Fruit fly (Drosophila melanogaster) whole organism, prepupa: Measurements from ENCODE around the gene CG33767.

Experiments used
- Blimp-1 ChIP-seq: fragments of 200-800 bp; sonication (Bioruptor generic); optimal IDR thresholded peaks from 3 replicates; lab custom pipeline; 2017; ENCODE audit warnings: missing biosample characterization, missing genetic modification characterization, mild to moderate bottlenecking, moderate library complexity, missing genetic modification reagents
- CG10669 ChIP-seq: fragments of 200-800 bp; sonication (Bioruptor generic); optimal IDR thresholded peaks from 3 replicates; lab custom pipeline; 2018; ENCODE audit warnings: missing biosample characterization, mild to moderate bottlenecking, missing genetic modification characterization, moderate library complexity
- CG11762 ChIP-seq: fragments of 200-800 bp; sonication (Bioruptor generic); optimal IDR thresholded peaks from 3 replicates; lab custom pipeline; 2016; ENCODE audit warnings: missing biosample characterization, missing genetic modification characterization; ENCODE audit not compliant: insufficient read depth
- CG15336 ChIP-seq: fragments of 200-800 bp; sonication (Bioruptor generic); IDR thresholded peaks from 2 replicates; pipeline ENCODE4 v1.3.6; 2022; ENCODE audit warnings: missing biosample characterization, missing genetic modification characterization
- CG16779 ChIP-seq: fragments of 200-800 bp; sonication (Bioruptor generic); optimal IDR thresholded peaks from 3 replicates; lab custom pipeline; 2017; ENCODE audit warnings: missing biosample characterization, mild to moderate bottlenecking, missing genetic modification characterization
- CG3032 ChIP-seq: fragments of 200-800 bp; optimal IDR thresholded peaks from 2 replicates; lab custom pipeline; 2019; ENCODE audit warnings: missing biosample characterization, mild to moderate bottlenecking, missing genetic modification characterization, moderate library complexity
- CG6163 ChIP-seq: fragments of 200-800 bp; sonication (Bioruptor generic); IDR thresholded peaks from 3 replicates; pipeline ENCODE4 v1.3.6; 2022; ENCODE audit warnings: missing biosample characterization, missing genetic modification characterization
- CG6276 ChIP-seq: fragments of 200-800 bp; sonication (Bioruptor generic); optimal IDR thresholded peaks from 2 replicates; lab custom pipeline; 2017; ENCODE audit warnings: missing biosample characterization, mild to moderate bottlenecking, missing genetic modification characterization
- CG6808 ChIP-seq: fragments of 200-800 bp; sonication (Bioruptor generic); optimal IDR thresholded peaks from 3 replicates; lab custom pipeline; 2017; ENCODE audit warnings: missing biosample characterization, missing genetic modification characterization, mild to moderate bottlenecking, moderate library complexity, missing genetic modification reagents
- CG6854 ChIP-seq: fragments of 200-800 bp; sonication (Bioruptor generic); optimal IDR thresholded peaks from 2 replicates; lab custom pipeline; 2017; ENCODE audit warnings: missing biosample characterization, mild to moderate bottlenecking, missing genetic modification characterization
- CG8319 ChIP-seq: fragments of 200-800 bp; sonication (Bioruptor generic); optimal IDR thresholded peaks from 3 replicates; lab custom pipeline; 2016; ENCODE audit warnings: missing biosample characterization, missing genetic modification characterization
- CG8632 ChIP-seq: fragments of 200-800 bp; sonication (Bioruptor generic); optimal IDR thresholded peaks from 3 replicates; lab custom pipeline; 2016; ENCODE audit warnings: missing biosample characterization, missing genetic modification characterization
- CG9139 ChIP-seq: fragments of 200-800 bp; sonication (Bioruptor generic); optimal IDR thresholded peaks from 3 replicates; lab custom pipeline; 2017; ENCODE audit warnings: missing biosample characterization, mild to moderate bottlenecking, missing genetic modification characterization
- Eip75B ChIP-seq: fragments of 200-800 bp; sonication (Bioruptor generic); optimal IDR thresholded peaks from 3 replicates; lab custom pipeline; 2016; ENCODE audit warnings: missing biosample characterization, missing genetic modification characterization
- Eip78C ChIP-seq: fragments of 200-800 bp; sonication (Bioruptor generic); peaks from one replicate; lab custom pipeline; 2016; ENCODE audit warnings: missing biosample characterization, missing genetic modification characterization
- Ets96B ChIP-seq: fragments of 200-800 bp; optimal IDR thresholded peaks from 2 replicates; lab custom pipeline; 2019; ENCODE audit warnings: missing biosample characterization, mild to moderate bottlenecking, missing genetic modification characterization, moderate library complexity
- Gug ChIP-seq: fragments of 200-800 bp; sonication (Bioruptor generic); IDR thresholded peaks from 2 replicates; pipeline ENCODE4 v1.3.6; 2022; ENCODE audit warnings: missing biosample characterization, missing genetic modification characterization
- Met ChIP-seq: fragments of 200-800 bp; sonication (Bioruptor generic); optimal IDR thresholded peaks from 3 replicates; lab custom pipeline; 2016; ENCODE audit warnings: missing biosample characterization, missing genetic modification characterization
- OdsH ChIP-seq: fragments of 200-800 bp; sonication (Bioruptor generic); optimal IDR thresholded peaks from 3 replicates; lab custom pipeline; 2016; ENCODE audit warnings: missing biosample characterization, missing genetic modification characterization
- Smox ChIP-seq: fragments of 200-800 bp; sonication (Bioruptor generic); optimal IDR thresholded peaks from 3 replicates; lab custom pipeline; 2016; ENCODE audit warnings: missing biosample characterization, missing genetic modification characterization
- Sox102F ChIP-seq: fragments of 200-800 bp; sonication (Bioruptor generic); optimal IDR thresholded peaks from 2 replicates; lab custom pipeline; 2016; ENCODE audit warnings: missing biosample characterization, mild to moderate bottlenecking, missing genetic modification characterization
- Sox15 ChIP-seq: fragments of 200-800 bp; sonication (Bioruptor generic); optimal IDR thresholded peaks from 3 replicates; lab custom pipeline; 2016; ENCODE audit warnings: missing biosample characterization, missing genetic modification characterization
- achi ChIP-seq: fragments of 200-800 bp; sonication (Bioruptor generic); optimal IDR thresholded peaks from 3 replicates; lab custom pipeline; 2016; ENCODE audit warnings: missing biosample characterization, missing genetic modification characterization
- cyc ChIP-seq: fragments of 200-800 bp; sonication (Bioruptor generic); optimal IDR thresholded peaks from 3 replicates; lab custom pipeline; 2016; ENCODE audit warnings: missing biosample characterization, missing genetic modification characterization
- dac ChIP-seq: fragments of 200-800 bp; sonication (Bioruptor generic); optimal IDR thresholded peaks from 2 replicates; lab custom pipeline; 2017; ENCODE audit warnings: missing biosample characterization, mild to moderate bottlenecking, missing genetic modification characterization
- dsx ChIP-seq: fragments of 200-800 bp; optimal IDR thresholded peaks from 3 replicates; lab custom pipeline; 2019; ENCODE audit warnings: missing biosample characterization, mild to moderate bottlenecking, missing genetic modification characterization, moderate library complexity; ENCODE audit not compliant: poor library complexity, severe bottlenecking
- eg ChIP-seq: fragments of 200-800 bp; sonication (Bioruptor generic); IDR thresholded peaks from 3 replicates; pipeline ENCODE4 v1.3.6; 2022; ENCODE audit warnings: missing biosample characterization, missing genetic modification characterization
- fkh ChIP-seq: fragments of 200-800 bp; sonication (Bioruptor generic); optimal IDR thresholded peaks from 3 replicates; lab custom pipeline; 2017; ENCODE audit warnings: missing biosample characterization, mild to moderate bottlenecking, missing genetic modification characterization, moderate library complexity
- lz ChIP-seq: fragments of 200-800 bp; sonication (Bioruptor generic); optimal IDR thresholded peaks from 3 replicates; lab custom pipeline; 2016; ENCODE audit warnings: missing biosample characterization, missing genetic modification characterization
- pdm3 ChIP-seq: fragments of 200-800 bp; sonication (Bioruptor generic); optimal IDR thresholded peaks from 3 replicates; lab custom pipeline; 2016; ENCODE audit warnings: missing biosample characterization, missing genetic modification characterization
- salr ChIP-seq, 2 experiments: fragments of 200-800 bp; sonication (Bioruptor generic); optimal IDR thresholded peaks; 3 replicates each; lab custom pipeline; 2016 to 2018; ENCODE audit warnings: missing biosample characterization in 2 of 2, missing genetic modification characterization in 2 of 2, mild to moderate bottlenecking in 1 of 2
- svp ChIP-seq: fragments of 200-800 bp; sonication (Bioruptor generic); peaks from one replicate; lab custom pipeline; 2016; ENCODE audit warnings: missing biosample characterization, missing genetic modification characterization

The CG33767 gene

dm6 chr3L:22665110-22665509 lies 19.0 kb downstream of the CG33767 start (continued):
- peak; percentile 38 for TF ChIP-seq OdsH (GFP tag; lab: Kevin White, UChicago)
- TF ChIP-seq Eip75B (GFP tag; lab: Kevin White, UChicago): no peak
- TF ChIP-seq Smox (GFP tag; lab: Kevin White, UChicago): peak; percentile 31
- TF ChIP-seq Blimp-1 (GFP tag; lab: Kevin White, UChicago): no peak
- no peak for TF ChIP-seq Ets96B (tag; lab: Kevin White, UChicago)
- TF ChIP-seq CG9139 (GFP tag; lab: Kevin White, UChicago): no peak
- no peak for TF ChIP-seq dac
- TF ChIP-seq lz (GFP tag; lab: Kevin White, UChicago): peak; percentile 27
- no peak for TF ChIP-seq dsx (GFP tag; lab: Kevin White, UChicago)
- TF ChIP-seq Eip78C: peak; percentile 46
- no peak for TF ChIP-seq CG15336 (GFP tag; lab: Robert Waterston, UW)
- TF ChIP-seq Gug (GFP tag; lab: Robert Waterston, UW): no peak
- no peak for TF ChIP-seq CG11762 (GFP tag; lab: Kevin White, UChicago)
- 0 out of 3 replicates have a peak, but pooled peaks have one; percentile 39 for TF ChIP-seq CG6163
- TF ChIP-seq salr (GFP tag; optimal IDR thresholded peaks at IDR 0.05; lab: Kevin White, UChicago): no peak
- peak; percentile 30 for TF ChIP-seq Sox102F (GFP tag; lab: Kevin White, UChicago)
- TF ChIP-seq achi: peak; percentile 23
- TF ChIP-seq CG8319 (GFP tag; lab: Kevin White, UChicago): no peak
- TF ChIP-seq Sox15 (GFP tag; lab: Kevin White, UChicago): no peak
- TF ChIP-seq pdm3 (GFP tag; lab: Kevin White, UChicago): peak; percentile 34
- no peak for TF ChIP-seq CG6808 (GFP tag; lab: Kevin White, UChicago)
- TF ChIP-seq CG10669 (GFP tag; lab: Kevin White, UChicago): peak; percentile 24
- no peak for TF ChIP-seq CG6854 (GFP tag; lab: Kevin White, UChicago)
- no peak for TF ChIP-seq CG8632 (GFP tag; lab: Kevin White, UChicago)

DNA sequence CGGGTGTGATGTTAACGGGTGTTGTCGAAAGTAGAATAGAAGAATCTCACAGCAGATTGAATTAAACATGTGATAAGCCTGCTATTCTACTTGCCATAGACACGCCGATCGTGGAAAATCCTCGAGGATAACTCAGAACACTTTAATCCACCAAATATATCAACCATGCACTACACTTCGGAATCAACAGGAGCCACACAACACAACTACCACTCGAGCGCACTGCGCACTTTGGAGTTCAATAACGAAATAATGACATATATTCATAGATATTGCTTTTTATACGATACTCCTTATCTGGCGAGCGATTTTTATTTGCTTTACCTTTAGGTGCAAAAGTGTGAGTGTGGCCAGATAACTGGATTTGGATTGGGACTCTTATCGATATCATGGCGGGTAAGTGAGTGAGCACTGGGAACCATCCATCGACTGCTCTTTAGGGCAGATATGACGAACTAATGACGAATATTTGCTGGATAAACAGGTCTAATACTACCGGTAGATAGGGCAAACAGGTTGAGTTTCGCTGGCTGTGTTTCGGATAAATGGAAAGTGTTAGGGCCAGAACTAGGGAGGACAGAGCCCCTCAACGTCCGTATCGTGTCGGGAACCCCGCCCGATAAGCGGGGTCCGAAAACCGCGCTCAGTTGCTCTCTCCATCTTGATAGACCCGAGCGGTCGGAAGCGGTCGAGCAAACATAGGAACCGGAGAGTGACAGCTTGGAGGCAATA lies 23.3 kb downstream of the CG33767 start, which contains the start of gene Jhbp6:
Jhbp6 (plus strand) TSS at position 682 of the 732 bp plus-strand sequence.
- TF ChIP-seq eg (GFP tag; lab: Robert Waterston, UW): no peak
- TF ChIP-seq svp: peak; percentile 45
- peak; percentile 59 for TF ChIP-seq fkh

- TF ChIP-seq cyc (GFP tag; lab: Kevin White, UChicago): no peak
- no peak for TF ChIP-seq CG16779
- no peak for TF ChIP-seq CG3032 (tag; lab: Kevin White, UChicago)
- no peak for TF ChIP-seq CG6276 (GFP tag; lab: Kevin White, UChicago)
These were observed 24.1 kb downstream of the CG33767 start for dm6 chr3L:22670174-22670573.

DNA sequence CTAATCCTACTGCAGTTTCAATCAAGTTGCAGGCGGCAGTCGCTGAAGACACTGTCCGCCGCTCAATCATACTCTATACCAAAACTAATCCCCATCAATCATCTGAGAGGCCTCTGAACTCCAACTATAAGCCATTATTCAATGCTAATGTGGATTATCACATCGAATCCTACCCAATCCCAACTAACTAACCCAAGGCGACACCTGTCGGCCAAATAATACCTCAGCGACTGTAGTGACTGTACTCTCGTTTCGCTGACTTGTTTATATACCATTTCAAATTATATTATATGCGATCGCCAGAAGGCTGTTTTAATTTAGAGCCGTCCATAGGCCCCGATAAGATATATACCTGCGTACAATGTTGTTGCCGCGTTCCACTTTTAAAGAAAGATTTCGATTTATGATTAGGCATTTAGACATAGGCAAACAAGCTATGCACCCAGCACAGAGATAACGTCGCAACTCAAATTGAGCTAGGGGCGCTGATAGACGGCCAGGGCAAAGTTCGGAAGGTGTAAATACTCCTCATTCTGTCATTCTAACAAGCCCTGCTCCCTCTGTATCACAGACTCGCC lies 25.7 kb downstream of the CG33767 start:
- no peak for TF ChIP-seq CG16779
- peak; percentile 55 for TF ChIP-seq fkh

dm6 chr3L:22680932-22681331 lies 34.8 kb downstream of the CG33767 start:
- TF ChIP-seq CG3032 (tag; lab: Kevin White, UChicago): peak; percentile 61
- TF ChIP-seq Met: no peak
- no peak for TF ChIP-seq svp
